Worm (Caenorhabditis elegans) whole organism, young adult: Measurements from ENCODE around the gene cest-3.
A peak's percentile ranks its signal among the peaks of the same experiment; 100 is the strongest.

ENCODE experiments used
- B0261.1 ChIP-seq: sonication (generic microtip); optimal IDR thresholded peaks from 2 replicates; lab custom pipeline; 2016; ENCODE audit warnings: mild to moderate bottlenecking, missing genetic modification characterization, moderate library complexity, missing compliant biosample characterization
- C06A6.2 ChIP-seq: fragments of 200-800 bp; sonication (Bioruptor generic); conservative IDR thresholded peaks from 2 replicates; pipeline ENCODE4 v1.3.6; 2022; ENCODE audit warnings: missing genetic modification characterization, missing compliant biosample characterization
- C17E4.6 ChIP-seq: fragments of 200-800 bp; sonication (Bioruptor generic); IDR thresholded peaks from 2 replicates; pipeline ENCODE4 v1.3.6; 2022; ENCODE audit warnings: missing genetic modification reagents, missing genetic modification characterization, missing compliant biosample characterization
- F39B2.1 ChIP-seq: fragments of 200-800 bp; sonication (Bioruptor generic); IDR thresholded peaks from 2 replicates; pipeline ENCODE4 v1.3.6; 2022; ENCODE audit warnings: missing genetic modification reagents, missing genetic modification characterization, missing compliant biosample characterization
- F55B11.4 ChIP-seq: sonication (generic microtip); optimal IDR thresholded peaks from 2 replicates; lab custom pipeline; 2016; ENCODE audit warnings: missing compliant biosample characterization, missing genetic modification characterization, borderline replicate concordance; ENCODE audit not compliant: insufficient read depth
- K12H6.12 ChIP-seq: fragments of 200-800 bp; sonication (Bioruptor generic); optimal IDR thresholded peaks from 2 replicates; lab custom pipeline; 2018; ENCODE audit warnings: mild to moderate bottlenecking, missing genetic modification characterization, missing compliant biosample characterization
- Y53F4B.3 ChIP-seq: fragments of 200-800 bp; sonication (Bioruptor generic); IDR thresholded peaks from 2 replicates; pipeline ENCODE4 v1.3.6; 2022; ENCODE audit warnings: missing genetic modification reagents, missing genetic modification characterization, missing compliant biosample characterization
- Y56A3A.18 ChIP-seq: fragments of 200-800 bp; sonication (Bioruptor generic); IDR thresholded peaks from 2 replicates; pipeline ENCODE4 v1.3.6; 2022; ENCODE audit warnings: missing genetic modification reagents, missing genetic modification characterization, missing compliant biosample characterization
- aptf-2 ChIP-seq: fragments of 200-800 bp; sonication (Bioruptor generic); conservative IDR thresholded peaks from 2 replicates; pipeline ENCODE4 v1.3.6; 2022; ENCODE audit warnings: missing genetic modification reagents, missing genetic modification characterization, missing compliant biosample characterization
- aptf-3 ChIP-seq: fragments of 200-800 bp; sonication (Bioruptor generic); IDR thresholded peaks from 2 replicates; pipeline ENCODE4 v1.3.6; 2022; ENCODE audit warnings: missing genetic modification characterization, missing compliant biosample characterization
- athp-1 ChIP-seq: sonication (generic microtip); optimal IDR thresholded peaks from 2 replicates; lab custom pipeline; 2017; ENCODE audit warnings: mild to moderate bottlenecking, missing genetic modification characterization, missing compliant biosample characterization
- bed-2 ChIP-seq: fragments of 200-800 bp; sonication (Bioruptor generic); IDR thresholded peaks from 2 replicates; pipeline ENCODE4 v1.3.6; 2022; ENCODE audit warnings: missing genetic modification reagents, missing genetic modification characterization, missing compliant biosample characterization
- cebp-2 ChIP-seq: fragments of 200-800 bp; sonication (Bioruptor generic); IDR thresholded peaks from 2 replicates; pipeline ENCODE4 v1.3.6; 2022; ENCODE audit warnings: missing genetic modification characterization, missing compliant biosample characterization
- ceh-40 ChIP-seq: fragments of 200-800 bp; sonication (Bioruptor generic); IDR thresholded peaks from 2 replicates; pipeline ENCODE4 v1.3.6; 2022; ENCODE audit warnings: missing genetic modification characterization, missing compliant biosample characterization
- chd-7 ChIP-seq: sonication (generic microtip); optimal IDR thresholded peaks from 2 replicates; lab custom pipeline; 2016; ENCODE audit warnings: mild to moderate bottlenecking, missing genetic modification characterization, moderate library complexity, missing compliant biosample characterization
- dox-1 ChIP-seq: fragments of 200-800 bp; sonication (Bioruptor generic); IDR thresholded peaks from 2 replicates; pipeline ENCODE4 v1.3.6; 2022; ENCODE audit warnings: missing genetic modification reagents, missing genetic modification characterization, missing compliant biosample characterization
- dpl-1 ChIP-seq: fragments of 150-350 bp; optimal IDR thresholded peaks from 2 replicates; lab custom pipeline; 2014; ENCODE audit warnings: missing biosample characterization, missing genetic modification reagents, missing genetic modification characterization
- efl-1 ChIP-seq: fragments of 150-350 bp; optimal IDR thresholded peaks from 2 replicates; lab custom pipeline; 2014; ENCODE audit warnings: missing biosample characterization, missing genetic modification reagents, missing genetic modification characterization
- egl-18 ChIP-seq: fragments of 200-800 bp; sonication (Bioruptor generic); IDR thresholded peaks from 2 replicates; pipeline ENCODE4 v1.3.6; 2022; ENCODE audit warnings: missing genetic modification reagents, missing genetic modification characterization, missing compliant biosample characterization
- egl-44 ChIP-seq: fragments of 200-800 bp; sonication (Bioruptor generic); IDR thresholded peaks from 2 replicates; pipeline ENCODE4 v1.3.6; 2022; ENCODE audit warnings: missing genetic modification reagents, missing genetic modification characterization, missing compliant biosample characterization
- egrh-3 ChIP-seq: fragments of 200-800 bp; sonication (Bioruptor generic); IDR thresholded peaks from 2 replicates; pipeline ENCODE4 v1.3.6; 2022; ENCODE audit warnings: missing genetic modification reagents, missing genetic modification characterization, missing compliant biosample characterization
- hmg-1.2 ChIP-seq: fragments of 200-800 bp; sonication (Bioruptor generic); IDR thresholded peaks from 2 replicates; pipeline ENCODE4 v1.3.6; 2022; ENCODE audit warnings: missing genetic modification reagents, missing genetic modification characterization, missing compliant biosample characterization
- hsf-1 ChIP-seq: fragments of 200-800 bp; sonication (Bioruptor generic); IDR thresholded peaks from 2 replicates; pipeline ENCODE4 v1.3.6; 2022; ENCODE audit warnings: missing genetic modification reagents, missing genetic modification characterization, missing compliant biosample characterization
- lag-1 ChIP-seq: fragments of 200-800 bp; sonication (Bioruptor generic); IDR thresholded peaks from 2 replicates; pipeline ENCODE4 v1.3.6; 2022; ENCODE audit warnings: missing genetic modification reagents, missing genetic modification characterization, missing compliant biosample characterization
- lsl-1 ChIP-seq: fragments of 200-800 bp; sonication (Bioruptor generic); optimal IDR thresholded peaks from 2 replicates; lab custom pipeline; 2018; ENCODE audit warnings: mild to moderate bottlenecking, missing genetic modification characterization, moderate library complexity, missing compliant biosample characterization
- madf-6 ChIP-seq: fragments of 200-800 bp; sonication (Bioruptor generic); IDR thresholded peaks from 2 replicates; pipeline ENCODE4 v1.3.6; 2022; ENCODE audit warnings: missing genetic modification reagents, missing genetic modification characterization, missing compliant biosample characterization
- madf-8 ChIP-seq: fragments of 200-800 bp; sonication (Bioruptor generic); conservative IDR thresholded peaks from 2 replicates; pipeline ENCODE4 v1.3.6; 2022; ENCODE audit warnings: missing genetic modification reagents, missing genetic modification characterization, missing compliant biosample characterization
- mes-4 ChIP-seq: sonication (generic microtip); optimal IDR thresholded peaks from 2 replicates; lab custom pipeline; 2016; ENCODE audit warnings: missing genotype, missing genetic modification characterization, missing compliant biosample characterization
- nfyb-1 ChIP-seq: fragments of 200-800 bp; sonication (Bioruptor generic); IDR thresholded peaks from 2 replicates; pipeline ENCODE4 v1.3.6; 2022; ENCODE audit warnings: missing genetic modification reagents, missing genetic modification characterization, missing compliant biosample characterization
- rcor-1 ChIP-seq: fragments of 200-800 bp; sonication (Bioruptor generic); IDR thresholded peaks from 2 replicates; pipeline ENCODE4 v1.3.6; 2022; ENCODE audit warnings: missing genetic modification reagents, missing genetic modification characterization, missing compliant biosample characterization
- sea-2 ChIP-seq: fragments of 200-800 bp; sonication (Bioruptor generic); IDR thresholded peaks from 2 replicates; pipeline ENCODE4 v1.3.6; 2022; ENCODE audit warnings: missing genetic modification characterization, missing compliant biosample characterization
- snpc-3.4 ChIP-seq: sonication (generic microtip); optimal IDR thresholded peaks from 2 replicates; lab custom pipeline; 2017; ENCODE audit warnings: missing genetic modification characterization, mild to moderate bottlenecking, missing compliant biosample characterization, antibody characterized with exemption, moderate library complexity, missing genotype, missing genetic modification reagents
- tbx-9 ChIP-seq: sonication (generic microtip); optimal IDR thresholded peaks from 2 replicates; lab custom pipeline; 2016; ENCODE audit warnings: borderline replicate concordance, missing genetic modification characterization, inconsistent platforms, missing compliant biosample characterization
- xnd-1 ChIP-seq: sonication (generic microtip); optimal IDR thresholded peaks from 2 replicates; lab custom pipeline; 2016; ENCODE audit warnings: missing genotype, missing genetic modification reagents, missing genetic modification characterization, missing compliant biosample characterization
- ztf-18 ChIP-seq: sonication (generic microtip); optimal IDR thresholded peaks from 2 replicates; lab custom pipeline; 2016; ENCODE audit warnings: missing genotype, mild to moderate bottlenecking, missing genetic modification characterization, missing compliant biosample characterization
- ztf-25 ChIP-seq: fragments of 200-800 bp; sonication (Bioruptor generic); IDR thresholded peaks from 2 replicates; pipeline ENCODE4 v1.3.6; 2022; ENCODE audit warnings: missing genetic modification reagents, missing genetic modification characterization, missing compliant biosample characterization
- ztf-28 ChIP-seq: fragments of 200-800 bp; sonication (Bioruptor generic); IDR thresholded peaks from 2 replicates; pipeline ENCODE4 v1.3.6; 2022; ENCODE audit warnings: missing genetic modification reagents, missing genetic modification characterization, missing compliant biosample characterization

cest-3 gene

DNA sequence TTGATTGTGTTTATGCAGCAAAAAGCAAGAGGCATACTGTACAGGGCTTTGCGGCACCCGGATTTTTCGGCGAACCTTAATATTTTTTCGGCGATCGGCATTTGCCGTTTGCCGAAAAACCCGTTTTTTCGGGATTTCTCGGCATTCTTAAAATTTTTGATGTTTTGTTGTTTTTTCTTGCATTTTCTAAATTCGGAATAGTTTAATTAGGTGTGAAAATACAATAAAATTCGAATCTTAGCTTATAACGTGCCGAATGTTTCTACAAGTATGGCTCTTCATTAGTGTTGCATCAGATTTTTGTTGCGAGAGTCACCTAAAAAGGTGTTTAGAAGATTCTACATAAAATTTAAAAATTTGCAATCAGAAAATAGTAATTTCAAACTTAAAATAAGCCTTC lies 34.1 kb downstream of the cest-3 start, which contains the start of gene C04B4.6:
Gene C04B4.6, minus strand, starts transcription at position 101 of the 400 bp plus-strand sequence.
- TF ChIP-seq athp-1 (tag; lab: Kevin White, UChicago): no peak
- TF ChIP-seq egl-18 (GFP tag; lab: Robert Waterston, UW): no peak
- TF ChIP-seq ztf-18 (tag; lab: Kevin White, UChicago): no peak
- TF ChIP-seq C06A6.2 (GFP tag; lab: Robert Waterston, UW): no peak
- TF ChIP-seq, all 124 proteins: peak for 0

DNA sequence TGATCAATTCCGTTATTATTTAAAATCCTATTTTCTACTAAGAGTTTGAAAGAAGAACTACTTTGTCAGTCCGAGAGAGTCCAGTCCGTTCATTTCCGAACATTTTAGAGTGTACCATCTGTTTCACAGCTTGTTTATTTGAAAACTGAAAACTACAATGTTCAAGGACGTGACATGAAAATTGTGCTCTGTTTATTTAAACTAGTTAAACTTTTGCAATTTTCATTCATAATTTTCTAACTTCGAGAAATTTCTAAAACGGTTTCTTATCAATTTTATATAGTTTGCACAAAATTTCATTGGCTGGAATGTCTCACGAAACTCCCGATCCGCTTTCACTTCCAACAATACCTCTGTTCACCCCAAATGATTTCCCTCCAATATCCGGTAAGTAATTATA lies 39.0 kb downstream of the cest-3 start, which contains the start of gene C04B4.1:
Gene C04B4.1, plus strand, starts transcription at position 301 of the 400 bp plus-strand sequence.
- TF ChIP-seq F39B2.1 (GFP tag; lab: Robert Waterston, UW) (no peak), bed-2 (GFP tag; lab: Robert Waterston, UW) (no peak), sea-2 (GFP tag; lab: Robert Waterston, UW) (no peak), ceh-40 (GFP tag; lab: Robert Waterston, UW) (no peak), C17E4.6 (GFP tag; lab: Robert Waterston, UW) (no peak), F55B11.4 (tag; lab: Kevin White, UChicago) (no peak), lag-1 (GFP tag; lab: Robert Waterston, UW) (no peak), ztf-25 (GFP tag; lab: Robert Waterston, UW) (no peak), tbx-9 (tag; lab: Kevin White, UChicago) (no peak), K12H6.12 (tag; lab: Kevin White, UChicago) (no peak), Y53F4B.3 (no peak), cebp-2 (GFP tag; lab: Robert Waterston, UW) (no peak), hsf-1 (GFP tag; lab: Robert Waterston, UW) (no peak)

DNA sequence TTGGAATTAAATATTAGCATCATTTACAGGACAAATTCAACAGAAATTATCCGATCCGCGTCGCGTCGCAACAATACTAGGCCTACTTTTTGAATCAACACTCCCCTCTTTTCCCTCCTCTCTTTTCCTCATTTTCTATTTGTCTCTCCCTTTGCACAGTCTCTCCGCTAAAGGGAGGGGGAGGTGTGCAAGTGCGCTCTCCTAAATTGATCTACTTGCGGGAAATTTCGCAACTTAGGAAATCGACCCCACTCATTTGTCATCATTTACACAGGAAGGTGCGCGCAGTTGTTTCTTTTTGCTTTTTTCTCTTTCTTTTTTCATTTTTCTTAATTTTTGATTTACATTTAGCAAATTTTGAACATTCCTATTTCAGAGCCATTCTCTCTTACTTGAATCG lies 41.5 kb downstream of the cest-3 start, which contains the start of gene C04B4.2:
Gene C04B4.2, plus strand, starts transcription at position 371 of the 400 bp plus-strand sequence.
- TF ChIP-seq egrh-3 (GFP tag; lab: Robert Waterston, UW) (peak; percentile 54; the same call in 1 of the 2 replicates), xnd-1 (tag; lab: Kevin White, UChicago) (peak; percentile 51), B0261.1 (tag; lab: Kevin White, UChicago) (no peak), Y53F4B.3 (no peak), snpc-3.4 (no peak), efl-1 (GFP tag; lab: Kevin White, UChicago) (peak; percentile 78), madf-8 (GFP tag; lab: Robert Waterston, UW) (peak; percentile 64), Y56A3A.18 (GFP tag; lab: Robert Waterston, UW) (no peak), dox-1 (peak; percentile 5; the same call in 1 of the 2 replicates), madf-6 (GFP tag; lab: Robert Waterston, UW) (peak; percentile 83), nfyb-1 (no peak), lsl-1 (no peak), chd-7 (no peak), F55B11.4 (tag; lab: Kevin White, UChicago) (no peak), aptf-2 (peak; percentile 49; the same call in 1 of the 2 replicates), rcor-1 (GFP tag; lab: Robert Waterston, UW) (no peak), dpl-1 (GFP tag; lab: Kevin White, UChicago) (peak; percentile 26), hmg-1.2 (GFP tag; lab: Robert Waterston, UW) (peak; percentile 43; the same call in 1 of the 2 replicates)

DNA sequence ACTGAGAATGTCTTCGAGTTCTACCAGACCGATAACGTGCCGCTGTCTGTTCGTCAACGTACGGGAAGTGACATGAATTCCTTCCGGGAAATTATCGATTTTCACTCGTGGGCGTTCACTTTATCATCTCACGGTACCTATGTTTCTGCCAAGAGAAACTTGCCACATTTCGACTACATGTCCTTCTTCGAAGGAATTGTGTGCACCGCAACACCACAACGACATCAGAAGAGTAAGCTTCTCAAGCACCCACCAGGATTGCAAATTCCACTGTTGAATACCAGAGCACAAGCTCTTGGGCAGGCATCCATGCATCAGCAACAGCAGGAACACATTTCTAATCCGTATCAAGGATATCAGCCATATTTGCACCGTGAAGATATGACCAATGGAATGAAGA lies 42.7 kb downstream of the cest-3 start:
- TF ChIP-seq egl-44 (no peak), mes-4 (tag; lab: Kevin White, UChicago) (no peak), aptf-3 (no peak), ztf-28 (GFP tag; lab: Robert Waterston, UW) (no peak)
